Worm (Caenorhabditis elegans): ENCODE data around the gene F54A3.6.

- no peak for TF ChIP-seq chd-7 (tag; optimal IDR thresholded peaks at IDR 0.05)
- TF ChIP-seq efl-1 (GFP tag; optimal IDR thresholded peaks at IDR 0.05) = no peak
- TF ChIP-seq dox-1 (GFP tag; IDR thresholded peaks at IDR 0.05) = no peak
- no peak for TF ChIP-seq pha-4 (tag; optimal IDR thresholded peaks at IDR 0.05)
Measured at ce11 chrII:2196742-2197141, 35.5 kb downstream of the F54A3.6 start.

All from whole organism, young adult.